Fruit fly (Drosophila melanogaster): ENCODE data around the gene Glut1.
A peak's percentile ranks its signal among the peaks of the same experiment; 100 is the strongest.

Glut1 gene

DNA sequence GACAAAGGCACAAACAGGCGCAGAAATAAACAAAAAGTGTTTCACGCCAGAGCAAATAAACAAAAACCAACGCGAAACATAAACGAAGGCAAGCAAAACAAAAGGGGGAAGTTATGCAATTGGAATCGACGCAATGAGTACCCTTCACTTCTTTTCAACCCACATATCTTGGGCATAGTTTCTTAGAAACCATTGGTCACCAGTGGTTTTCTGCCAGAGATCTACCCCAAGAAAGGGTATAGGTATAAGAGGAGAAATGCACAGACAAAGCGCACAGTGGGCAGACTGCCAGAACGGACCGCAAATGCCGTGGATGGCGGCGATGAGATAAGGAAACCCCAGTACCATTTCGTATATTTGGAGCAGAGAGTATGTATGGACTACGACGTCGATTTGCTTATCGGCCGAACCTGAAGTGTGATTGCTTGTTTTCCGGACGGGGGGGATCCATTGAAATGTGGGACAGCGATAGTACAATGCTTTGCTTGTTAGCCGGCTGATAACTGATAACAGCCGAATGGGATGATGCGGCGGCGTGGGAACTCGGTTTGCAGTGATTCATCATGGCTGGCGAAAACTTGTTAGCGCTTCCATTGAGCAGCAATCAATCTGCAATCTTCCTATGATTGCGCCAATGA is 117.2 kb downstream of the Glut1 start (continued):
- TF ChIP-seq fd85E (GFP tag; optimal IDR thresholded peaks at IDR 0.05) (no peak), CG11294 (GFP tag; IDR thresholded peaks at IDR 0.05) (peak; percentile 28; the same call in 1 of the 2 replicates), Eip78C (GFP tag) (peak; percentile 85), cyc (GFP tag; optimal IDR thresholded peaks at IDR 0.05) (peak; percentile 71), CG7368 (GFP tag; optimal IDR thresholded peaks at IDR 0.05) (peak; percentile 25), Hr39 (GFP tag; optimal IDR thresholded peaks at IDR 0.05) (peak; percentile 60), CG10631 (GFP tag; optimal IDR thresholded peaks at IDR 0.05) (peak; percentile 7), CG31627 (GFP tag; optimal IDR thresholded peaks at IDR 0.05) (peak; percentile 56), CG15336 (GFP tag; IDR thresholded peaks at IDR 0.05) (peak; percentile 56; the same call in 1 of the 2 replicates), CG6854 (GFP tag; optimal IDR thresholded peaks at IDR 0.05) (peak; percentile 35), Sox14 (GFP tag; optimal IDR thresholded peaks at IDR 0.05) (peak; percentile 81), CG6808 (GFP tag; optimal IDR thresholded peaks at IDR 0.05) (peak; percentile 15), Gug (GFP tag; IDR thresholded peaks at IDR 0.05) (peak; percentile 40; the same call in 1 of the 2 replicates), ss (GFP tag; optimal IDR thresholded peaks at IDR 0.05) (peak in 1 of 2 experiments; percentile 20), CG3032 (tag; optimal IDR thresholded peaks at IDR 0.05) (peak; percentile 43), Hr4 (GFP tag; optimal IDR thresholded peaks at IDR 0.05) (no peak), topi (GFP tag; optimal IDR thresholded peaks at IDR 0.05) (peak; percentile 66), CG6276 (GFP tag; optimal IDR thresholded peaks at IDR 0.05) (peak; percentile 4), CG6792 (GFP tag; optimal IDR thresholded peaks at IDR 0.05) (peak; percentile 68), Sox102F (GFP tag; optimal IDR thresholded peaks at IDR 0.05) (peak; percentile 46), CG1621 (tag; optimal IDR thresholded peaks at IDR 0.05) (peak; percentile 13), CG9139 (GFP tag; optimal IDR thresholded peaks at IDR 0.05) (no peak), eg (GFP tag; IDR thresholded peaks at IDR 0.05) (peak; percentile 62)

DNA sequence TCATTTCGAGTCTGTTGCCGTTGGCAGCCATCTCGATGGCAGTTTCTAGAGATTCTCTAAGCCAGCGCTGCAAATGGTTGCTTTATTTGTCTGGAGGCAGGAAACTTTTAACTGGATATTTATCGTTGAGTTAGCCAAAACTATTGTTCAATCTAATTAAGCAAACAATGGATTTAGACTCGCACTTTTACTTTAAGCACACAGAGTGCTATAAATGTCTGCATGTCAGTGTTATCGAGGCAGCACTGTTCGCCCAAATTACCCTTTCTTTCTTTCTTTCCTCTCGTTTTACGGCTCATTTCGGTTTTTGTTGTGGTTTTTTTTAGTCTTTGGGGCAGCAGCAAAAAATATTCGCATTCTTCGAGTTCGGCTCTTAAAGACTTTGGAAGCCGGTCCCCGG is 117.8 kb downstream of the Glut1 start:
- TF ChIP-seq CG31627 (GFP tag; optimal IDR thresholded peaks at IDR 0.05) (peak; percentile 29), CG4318 (GFP tag; optimal IDR thresholded peaks at IDR 0.05) (no peak), CG34406 (GFP tag; optimal IDR thresholded peaks at IDR 0.05) (no peak), Sox15 (GFP tag; optimal IDR thresholded peaks at IDR 0.05) (peak; percentile 3), ss (GFP tag; optimal IDR thresholded peaks at IDR 0.05) (no peak), CG10669 (GFP tag; optimal IDR thresholded peaks at IDR 0.05) (peak; percentile 31), CG6808 (GFP tag; optimal IDR thresholded peaks at IDR 0.05) (no peak), Hr4 (GFP tag; optimal IDR thresholded peaks at IDR 0.05) (no peak), CG6792 (GFP tag; optimal IDR thresholded peaks at IDR 0.05) (peak; percentile 19), CG1621 (tag; optimal IDR thresholded peaks at IDR 0.05) (no peak), CG3919 (GFP tag; optimal IDR thresholded peaks at IDR 0.05) (peak; percentile 34), CG8119 (GFP tag; IDR thresholded peaks at IDR 0.05) (no peak), CG8319 (GFP tag; optimal IDR thresholded peaks at IDR 0.05) (no peak), CG15336 (GFP tag; IDR thresholded peaks at IDR 0.05) (no peak), spab (GFP tag; optimal IDR thresholded peaks at IDR 0.05) (no peak), CG6276 (GFP tag; optimal IDR thresholded peaks at IDR 0.05) (no peak), CG16779 (tag; optimal IDR thresholded peaks at IDR 0.05) (no peak), net (GFP tag; optimal IDR thresholded peaks at IDR 0.05) (no peak), dsx (GFP tag; optimal IDR thresholded peaks at IDR 0.05; ENCODE audit: poor library complexity, severe bottlenecking) (no peak), Hr38 (GFP tag; optimal IDR thresholded peaks at IDR 0.05) (no peak), pdm3 (GFP tag; optimal IDR thresholded peaks at IDR 0.05) (no peak), Met (GFP tag; optimal IDR thresholded peaks at IDR 0.05) (peak; percentile 33), Eip75B (GFP tag; optimal IDR thresholded peaks at IDR 0.05) (no peak), CG6163 (GFP tag; IDR thresholded peaks at IDR 0.05) (no peak), topi (GFP tag; optimal IDR thresholded peaks at IDR 0.05) (peak; percentile 39), salr (GFP tag; optimal IDR thresholded peaks at IDR 0.05) (no peak), CG7368 (GFP tag; optimal IDR thresholded peaks at IDR 0.05) (no peak), Eip93F (GFP tag; optimal IDR thresholded peaks at IDR 0.05) (no peak), OdsH (GFP tag; optimal IDR thresholded peaks at IDR 0.05) (peak; percentile 11), CG32006 (GFP tag; optimal IDR thresholded peaks at IDR 0.05) (no peak), CG3032 (tag; optimal IDR thresholded peaks at IDR 0.05) (peak; percentile 21), CG11902 (GFP tag; optimal IDR thresholded peaks at IDR 0.05) (peak; percentile 43), acj6 (GFP tag; optimal IDR thresholded peaks at IDR 0.05) (peak; percentile 7), fd85E (GFP tag; optimal IDR thresholded peaks at IDR 0.05) (no peak), CG11294 (GFP tag; IDR thresholded peaks at IDR 0.05) (no peak), esn (GFP tag; optimal IDR thresholded peaks at IDR 0.05) (peak; percentile 44), CG9139 (GFP tag; optimal IDR thresholded peaks at IDR 0.05) (no peak), Sox14 (GFP tag; optimal IDR thresholded peaks at IDR 0.05) (no peak), Ets21C (GFP tag; optimal IDR thresholded peaks at IDR 0.05) (peak; percentile 2)

Data from whole organism, prepupa.